Worm (Caenorhabditis elegans): ENCODE results near the gene F32D8.3.
A peak's percentile ranks its signal among the peaks of the same experiment; 100 is the strongest.

- TF ChIP-seq tbx-37 (GFP tag; conservative IDR thresholded peaks at IDR 0.05) (peak; percentile 69), ama-1 (optimal IDR thresholded peaks at IDR 0.05) (no peak), hmg-4 (GFP tag; optimal IDR thresholded peaks at IDR 0.05) (no peak)
Observed at ce11 chrV:10894601-10895000, 8.0 kb downstream of the F32D8.3 start, which contains the start of the genes F32D8.14 and F32D8.5.
